Fruit fly (Drosophila melanogaster) whole organism, embryonic: ENCODE data around the gene CG17803.

Experiments
- CG11723 ChIP-seq: fragments of 200-800 bp; sonication (Bioruptor generic); optimal IDR thresholded peaks from 2 replicates; lab custom pipeline; 2017; ENCODE audit warnings: missing biosample characterization, mild to moderate bottlenecking, missing genetic modification characterization
- CG12391 ChIP-seq: fragments of 200-800 bp; sonication (Bioruptor generic); optimal IDR thresholded peaks from 3 replicates; lab custom pipeline; 2018; ENCODE audit warnings: missing biosample characterization, mild to moderate bottlenecking, missing genetic modification characterization, moderate library complexity
- CG13424 ChIP-seq: fragments of 200-800 bp; sonication (Bioruptor generic); optimal IDR thresholded peaks from 2 replicates; lab custom pipeline; 2019; ENCODE audit warnings: missing biosample characterization, mild to moderate bottlenecking, missing genetic modification characterization, moderate library complexity
- CG15073 ChIP-seq: fragments of 200-800 bp; sonication (Bioruptor generic); optimal IDR thresholded peaks from 2 replicates; lab custom pipeline; 2016; ENCODE audit warnings: missing biosample characterization, missing genetic modification characterization
- CG15269 ChIP-seq: fragments of 200-800 bp; sonication (Bioruptor generic); optimal IDR thresholded peaks from 2 replicates; lab custom pipeline; 2018; ENCODE audit warnings: missing biosample characterization, mild to moderate bottlenecking, missing genetic modification characterization, moderate library complexity
- CG16863 ChIP-seq: fragments of 200-800 bp; sonication (Bioruptor generic); optimal IDR thresholded peaks from 3 replicates; lab custom pipeline; 2016; ENCODE audit warnings: missing biosample characterization, missing genetic modification characterization
- CG17385 ChIP-seq: fragments of 200-800 bp; sonication (Bioruptor generic); optimal IDR thresholded peaks from 3 replicates; lab custom pipeline; 2018; ENCODE audit warnings: missing biosample characterization, mild to moderate bottlenecking, missing genetic modification characterization
- CG17829 ChIP-seq: fragments of 200-800 bp; optimal IDR thresholded peaks from 2 replicates; lab custom pipeline; 2019; ENCODE audit warnings: missing biosample characterization, mild to moderate bottlenecking, missing genetic modification characterization, moderate library complexity
- CG18476 ChIP-seq: fragments of 200-800 bp; sonication (Bioruptor generic); optimal IDR thresholded peaks from 2 replicates; lab custom pipeline; 2016; ENCODE audit warnings: missing biosample characterization, mild to moderate bottlenecking, missing genetic modification characterization
- CG18599 ChIP-seq: fragments of 200-800 bp; sonication (Bioruptor generic); optimal IDR thresholded peaks from 3 replicates; lab custom pipeline; 2017; ENCODE audit warnings: missing biosample characterization, missing genetic modification characterization, mild to moderate bottlenecking, moderate library complexity, missing genetic modification reagents
- CG30431 ChIP-seq: fragments of 200-800 bp; sonication (Bioruptor generic); optimal IDR thresholded peaks from 2 replicates; lab custom pipeline; 2017; ENCODE audit warnings: missing biosample characterization, missing genetic modification characterization
- CG3407 ChIP-seq: fragments of 200-800 bp; sonication (Bioruptor generic); optimal IDR thresholded peaks from 2 replicates; lab custom pipeline; 2018; ENCODE audit warnings: missing biosample characterization, mild to moderate bottlenecking, missing genetic modification characterization
- CG34422 ChIP-seq: fragments of 200-800 bp; sonication (Bioruptor generic); IDR thresholded peaks from 3 replicates; pipeline ENCODE4 v1.3.6; 2022; ENCODE audit warnings: missing biosample characterization, missing genetic modification characterization
- CG7556 ChIP-seq: fragments of 200-800 bp; sonication (Bioruptor generic); optimal IDR thresholded peaks from 2 replicates; lab custom pipeline; 2017; ENCODE audit warnings: missing biosample characterization, mild to moderate bottlenecking, missing genetic modification characterization
- CG7963 ChIP-seq: fragments of 200-800 bp; sonication (Bioruptor generic); IDR thresholded peaks from 3 replicates; pipeline ENCODE4 v1.3.6; 2022; ENCODE audit warnings: missing biosample characterization, missing genetic modification characterization; ENCODE audit not compliant: partially characterized antibody
- CG8478 ChIP-seq: fragments of >200 bp; optimal IDR thresholded peaks from 2 replicates; lab custom pipeline; 2018
- CG9215 ChIP-seq: fragments of 200-800 bp; sonication (Bioruptor generic); IDR thresholded peaks from 2 replicates; pipeline ENCODE4 v1.3.6; 2022; ENCODE audit warnings: missing biosample characterization, missing genetic modification characterization
- CG9932 ChIP-seq: fragments of 200-800 bp; sonication (Bioruptor generic); IDR thresholded peaks from 2 replicates; pipeline ENCODE4 v1.3.6; 2022; ENCODE audit warnings: missing biosample characterization, missing genetic modification characterization
- Chrac-16 ChIP-seq: fragments of 200-800 bp; sonication (Bioruptor generic); optimal IDR thresholded peaks from 3 replicates; lab custom pipeline; 2016; ENCODE audit warnings: missing biosample characterization, missing genetic modification characterization
- E2f2 ChIP-seq: fragments of 200-800 bp; sonication (Bioruptor generic); IDR thresholded peaks from 2 replicates; pipeline ENCODE4 v1.3.6; 2022; ENCODE audit warnings: missing biosample characterization, missing genetic modification characterization
- GATAe ChIP-seq: fragments of 200-800 bp; sonication (Bioruptor generic); conservative IDR thresholded peaks from 2 replicates; pipeline ENCODE4 v1.3.6; 2022; ENCODE audit warnings: missing biosample characterization, missing genetic modification characterization
- HLH3B ChIP-seq: fragments of 200-800 bp; sonication (Bioruptor generic); IDR thresholded peaks from 2 replicates; pipeline ENCODE4 v1.3.6; 2022; ENCODE audit warnings: missing biosample characterization, missing genetic modification characterization
- Hand ChIP-seq: fragments of 200-800 bp; sonication (Bioruptor generic); optimal IDR thresholded peaks from 2 replicates; lab custom pipeline; 2017; ENCODE audit warnings: mild to moderate bottlenecking, missing biosample characterization, missing genetic modification reagents, missing genetic modification characterization
- HmgZ ChIP-seq: fragments of 200-800 bp; sonication (Bioruptor generic); optimal IDR thresholded peaks from 2 replicates; lab custom pipeline; 2018; ENCODE audit warnings: missing biosample characterization, mild to moderate bottlenecking, missing genetic modification characterization
- Hmr ChIP-seq: fragments of 200-800 bp; sonication (Bioruptor generic); optimal IDR thresholded peaks from 3 replicates; lab custom pipeline; 2017; ENCODE audit warnings: mild to moderate bottlenecking, missing biosample characterization, missing genetic modification reagents, missing genetic modification characterization
- Hsf ChIP-seq: fragments of 200-800 bp; sonication (Bioruptor generic); optimal IDR thresholded peaks from 3 replicates; lab custom pipeline; 2016; ENCODE audit warnings: missing biosample characterization, missing genetic modification characterization
- Meics ChIP-seq: fragments of 200-800 bp; sonication (Bioruptor generic); optimal IDR thresholded peaks from 2 replicates; lab custom pipeline; 2017; ENCODE audit warnings: missing biosample characterization, mild to moderate bottlenecking, missing genetic modification characterization
- Spps ChIP-seq: fragments of 200-800 bp; sonication (Bioruptor generic); optimal IDR thresholded peaks from 2 replicates; lab custom pipeline; 2018; ENCODE audit warnings: missing biosample characterization, mild to moderate bottlenecking, missing genetic modification characterization
- bab2 ChIP-seq: fragments of 200-800 bp; sonication (Bioruptor generic); optimal IDR thresholded peaks from 2 replicates; lab custom pipeline; 2016; ENCODE audit warnings: missing biosample characterization, missing genetic modification characterization
- crol ChIP-seq: fragments of 200-800 bp; sonication (Bioruptor generic); IDR thresholded peaks from 2 replicates; pipeline ENCODE4 v1.3.6; 2022; ENCODE audit warnings: missing biosample characterization, missing genetic modification characterization
- dm ChIP-seq: fragments of 200-800 bp; sonication (Bioruptor generic); optimal IDR thresholded peaks from 3 replicates; lab custom pipeline; 2016; ENCODE audit warnings: missing biosample characterization, missing genetic modification characterization
- dpn ChIP-seq, 2 experiments: fragments of 200-800 bp; sonication (Bioruptor generic); optimal IDR thresholded peaks; 3 replicates each; lab custom pipeline; 2016; ENCODE audit warnings: missing biosample characterization in 2 of 2, missing genetic modification characterization in 2 of 2
- fd96Cb ChIP-seq: fragments of 200-800 bp; sonication (Bioruptor generic); optimal IDR thresholded peaks from 2 replicates; lab custom pipeline; 2018; ENCODE audit warnings: missing biosample characterization, mild to moderate bottlenecking, missing genetic modification characterization, moderate library complexity
- fu2 ChIP-seq: fragments of 200-800 bp; sonication (Bioruptor generic); optimal IDR thresholded peaks from 2 replicates; lab custom pipeline; 2016; ENCODE audit warnings: missing biosample characterization, missing genetic modification characterization
- gem ChIP-seq: fragments of 200-800 bp; sonication (Bioruptor generic); optimal IDR thresholded peaks from 2 replicates; lab custom pipeline; 2019; ENCODE audit warnings: missing biosample characterization, mild to moderate bottlenecking, missing genetic modification characterization, moderate library complexity
- jing ChIP-seq: fragments of 200-800 bp; sonication (Bioruptor generic); optimal IDR thresholded peaks from 2 replicates; lab custom pipeline; 2018; ENCODE audit warnings: missing biosample characterization, mild to moderate bottlenecking, missing genetic modification characterization
- ro ChIP-seq: fragments of 200-800 bp; sonication (Bioruptor generic); IDR thresholded peaks from 2 replicates; pipeline ENCODE4 v1.3.6; 2022; ENCODE audit warnings: missing biosample characterization, missing genetic modification characterization
- slou ChIP-seq: fragments of 200-800 bp; sonication (Bioruptor generic); optimal IDR thresholded peaks from 3 replicates; lab custom pipeline; 2016; ENCODE audit warnings: missing biosample characterization, missing genetic modification characterization
- sr ChIP-seq: fragments of 200-800 bp; sonication (Bioruptor generic); IDR thresholded peaks from 3 replicates; pipeline ENCODE4 v1.3.6; 2022; ENCODE audit warnings: missing biosample characterization, missing genetic modification characterization
- ssp ChIP-seq: fragments of 200-800 bp; sonication (Bioruptor generic); IDR thresholded peaks from 2 replicates; pipeline ENCODE4 v1.3.6; 2022; ENCODE audit warnings: missing biosample characterization, missing genetic modification characterization
- tgo ChIP-seq: fragments of 200-800 bp; sonication (Bioruptor generic); IDR thresholded peaks from 3 replicates; pipeline ENCODE4 v1.3.6; 2022; ENCODE audit warnings: missing biosample characterization, missing genetic modification characterization
- ttk ChIP-seq: fragments of 200-800 bp; sonication (Bioruptor generic); IDR thresholded peaks from 2 replicates; pipeline ENCODE4 v2.1.2; 2022; ENCODE audit warnings: missing biosample characterization, missing genetic modification characterization
- tx ChIP-seq: fragments of 200-800 bp; sonication (Bioruptor generic); optimal IDR thresholded peaks from 2 replicates; lab custom pipeline; 2016; ENCODE audit warnings: missing biosample characterization, missing genetic modification characterization
- vfl ChIP-seq: fragments of 200-800 bp; sonication (Bioruptor generic); optimal IDR thresholded peaks from 2 replicates; lab custom pipeline; 2016; ENCODE audit warnings: missing biosample characterization, missing genetic modification characterization
- wor ChIP-seq: fragments of 200-800 bp; sonication (Bioruptor generic); IDR thresholded peaks from 2 replicates; pipeline ENCODE4 v1.3.6; 2022; ENCODE audit warnings: missing biosample characterization, missing genetic modification characterization

CG17803 gene

DNA sequence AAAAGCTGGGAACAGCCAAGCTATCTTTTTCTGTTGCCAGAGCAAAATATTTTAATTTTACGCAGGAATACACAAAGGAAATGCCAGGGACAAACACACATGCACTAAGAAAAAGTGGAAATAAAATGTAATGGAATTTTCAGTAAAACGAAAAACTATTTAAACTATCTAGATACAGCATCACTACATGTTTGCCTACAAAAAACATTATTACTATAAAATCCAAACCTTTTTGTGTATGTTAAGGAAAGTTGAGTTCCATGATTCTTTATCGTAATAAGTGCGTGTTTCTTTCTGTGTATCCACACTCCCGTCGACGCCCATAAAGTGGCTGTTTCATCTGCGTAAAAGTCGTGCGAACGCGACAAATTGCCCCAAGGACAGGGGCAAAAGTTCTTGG is 47.9 kb upstream of the CG17803 start (continued):
- TF ChIP-seq tgo (peak; percentile 26; the same call in 1 of the 3 replicates), CG11723 (GFP tag; lab: Kevin White, UChicago) (no peak), CG12391 (tag; lab: Kevin White, UChicago) (peak; percentile 11), fu2 (GFP tag; lab: Kevin White, UChicago) (no peak), Meics (GFP tag; lab: Kevin White, UChicago) (peak; percentile 44), dpn (GFP tag; optimal IDR thresholded peaks at IDR 0.05; lab: Kevin White, UChicago) (peak in 1 of 2 experiments; percentile 2), CG16863 (no peak), CG34422 (GFP tag; lab: Robert Waterston, UW) (no peak), bab2 (GFP tag; lab: Kevin White, UChicago) (peak; percentile 9), ssp (GFP tag; lab: Robert Waterston, UW) (0 out of 2 replicates have a peak, but pooled peaks have one; percentile 17), Hand (GFP tag; lab: Kevin White, UChicago) (no peak), CG18476 (no peak), fd96Cb (tag; lab: Kevin White, UChicago) (no peak), CG13424 (tag; lab: Kevin White, UChicago) (peak; percentile 32), Hsf (GFP tag; lab: Kevin White, UChicago) (no peak), ro (GFP tag; lab: Robert Waterston, UW) (no peak), CG15073 (GFP tag; lab: Kevin White, UChicago) (no peak), tx (GFP tag; lab: Kevin White, UChicago) (no peak), CG18599 (GFP tag; lab: Kevin White, UChicago) (peak; percentile 43), crol (GFP tag; lab: Robert Waterston, UW) (no peak), dm (GFP tag; lab: Kevin White, UChicago) (no peak), CG15269 (tag; lab: Kevin White, UChicago) (peak; percentile 20), CG7556 (peak; percentile 54), sr (GFP tag; lab: Robert Waterston, UW) (no peak), CG9215 (GFP tag; lab: Robert Waterston, UW) (no peak), wor (GFP tag; lab: Robert Waterston, UW) (no peak), CG9932 (GFP tag; lab: Robert Waterston, UW) (0 out of 2 replicates have a peak, but pooled peaks have one; percentile 22), CG8478 (no peak), CG17385 (GFP tag; lab: Kevin White, UChicago) (peak; percentile 3), vfl (GFP tag; lab: Kevin White, UChicago) (no peak), CG17829 (tag; lab: Kevin White, UChicago) (no peak), jing (GFP tag; lab: Kevin White, UChicago) (no peak), HmgZ (tag; lab: Kevin White, UChicago) (no peak), Hmr (GFP tag; lab: Kevin White, UChicago) (peak; percentile 51), CG3407 (no peak), gem (tag; lab: Kevin White, UChicago) (peak; percentile 64), Chrac-16 (GFP tag; lab: Kevin White, UChicago) (no peak), GATAe (GFP tag; lab: Robert Waterston, UW) (no peak), E2f2 (0 out of 2 replicates have a peak, but pooled peaks have one; percentile 16), HLH3B (GFP tag; lab: Robert Waterston, UW) (0 out of 2 replicates have a peak, but pooled peaks have one; percentile 7), slou (GFP tag; lab: Kevin White, UChicago) (no peak), Spps (tag; lab: Kevin White, UChicago) (no peak), CG7963 (no peak), ttk (GFP tag; lab: Robert Waterston, UW) (no peak), CG30431 (GFP tag; lab: Kevin White, UChicago) (no peak)
- TF ChIP-seq, all 482 proteins: peak for 62
